Worm (Caenorhabditis elegans) whole organism, midembryonic: ENCODE results near the gene col-165.

Experiments used
- T22C8.4 ChIP-seq: fragments of 200-800 bp; sonication (Bioruptor generic); IDR thresholded peaks from 2 replicates; pipeline ENCODE4 v1.3.6; 2022; ENCODE audit warnings: missing genetic modification characterization, missing compliant biosample characterization
- cog-1 ChIP-seq: sonication (generic microtip); optimal IDR thresholded peaks from 2 replicates; lab custom pipeline; 2016; ENCODE audit warnings: missing genetic modification characterization, missing compliant biosample characterization
- flt-1 ChIP-seq: fragments of 200-800 bp; sonication (Bioruptor generic); IDR thresholded peaks from 2 replicates; pipeline ENCODE4 v1.3.6; 2022; ENCODE audit warnings: missing genetic modification characterization, missing compliant biosample characterization
- klf-2 ChIP-seq: fragments of 200-800 bp; sonication (Bioruptor generic); conservative IDR thresholded peaks from 2 replicates; pipeline ENCODE4 v1.3.6; 2022; ENCODE audit warnings: missing genetic modification reagents, missing genetic modification characterization, missing compliant biosample characterization
- med-1 ChIP-seq: sonication (generic microtip); optimal IDR thresholded peaks from 2 replicates; lab custom pipeline; 2017; ENCODE audit warnings: missing genetic modification characterization, mild to moderate bottlenecking, missing compliant biosample characterization, antibody characterized with exemption, missing genetic modification reagents; ENCODE audit not compliant: insufficient read depth
- ref-1 ChIP-seq: fragments of 200-800 bp; sonication (Bioruptor generic); conservative IDR thresholded peaks from 2 replicates; pipeline ENCODE4 v1.3.6; 2022; ENCODE audit warnings: missing genetic modification reagents, missing genetic modification characterization, missing compliant biosample characterization
- tab-1 ChIP-seq: fragments of 200-800 bp; sonication (Bioruptor generic); IDR thresholded peaks from 2 replicates; pipeline ENCODE4 v1.3.6; 2022; ENCODE audit warnings: missing genetic modification characterization, missing compliant biosample characterization
- ztf-23 ChIP-seq: fragments of 200-800 bp; sonication (Bioruptor generic); IDR thresholded peaks from 2 replicates; pipeline ENCODE4 v1.3.6; 2022; ENCODE audit warnings: missing genetic modification reagents, missing genetic modification characterization, missing compliant biosample characterization
- ztf-29 ChIP-seq: fragments of 200-800 bp; sonication (Bioruptor generic); IDR thresholded peaks from 2 replicates; pipeline ENCODE4 v1.3.6; 2022; ENCODE audit warnings: missing genetic modification reagents, missing genetic modification characterization, missing compliant biosample characterization

- no peak for TF ChIP-seq klf-2
- TF ChIP-seq flt-1 (GFP tag; lab: Robert Waterston, UW): no peak
- TF ChIP-seq ref-1 (GFP tag; lab: Robert Waterston, UW): no peak
- TF ChIP-seq ztf-29 (GFP tag; lab: Robert Waterston, UW): no peak
- TF ChIP-seq med-1: no peak
- no peak for TF ChIP-seq cog-1 (tag; lab: Kevin White, UChicago)
- TF ChIP-seq tab-1 (GFP tag; lab: Robert Waterston, UW): no peak
- no peak for TF ChIP-seq T22C8.4 (GFP tag; lab: Robert Waterston, UW)
- TF ChIP-seq ztf-23 (GFP tag; lab: Robert Waterston, UW): no peak
These were observed 24.6 kb upstream of the col-165 start, which contains the start of gene C24A8.5 for ce11 chrX:4328816-4329215.
